Fruit fly (Drosophila melanogaster): ENCODE results near the gene CG32037.

CG32037 gene

DNA sequence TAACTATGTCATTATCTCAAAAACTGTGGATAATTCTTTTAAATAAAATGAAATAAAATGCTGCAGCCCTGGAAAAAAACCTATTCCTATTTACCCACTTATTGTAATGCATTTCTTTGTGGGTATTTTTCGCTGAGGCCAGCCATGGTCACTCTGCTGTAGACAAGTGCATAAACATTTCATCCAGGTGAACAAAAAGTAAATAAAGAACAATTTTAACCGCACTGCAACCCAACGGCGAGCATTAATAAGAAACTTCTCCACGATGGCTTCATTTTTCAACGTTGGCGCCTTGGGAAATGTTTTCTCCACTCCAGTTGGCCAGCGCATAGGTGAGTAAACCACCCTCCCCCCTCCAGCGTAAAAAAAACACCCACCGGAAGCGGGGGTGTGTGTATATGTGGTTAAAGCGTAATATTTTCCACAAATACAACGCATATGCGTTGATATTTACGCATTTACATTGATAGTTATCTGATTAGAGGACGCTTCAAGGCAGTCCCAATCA is 45.2 kb downstream of the CG32037 start, which contains the start of gene CG3529 (continued):
- no peak for TF ChIP-seq zfh1 (GFP tag; IDR thresholded peaks at IDR 0.05)
- TF ChIP-seq aop (GFP tag; IDR thresholded peaks at IDR 0.05), result no peak
- TF ChIP-seq CG12071 (GFP tag; optimal IDR thresholded peaks at IDR 0.05), result no peak
- TF ChIP-seq lola (GFP tag; optimal IDR thresholded peaks at IDR 0.05), result peak in 1 of 3 experiments; percentile 1
- TF ChIP-seq CG3163 (GFP tag; optimal IDR thresholded peaks at IDR 0.05), result no peak
- TF ChIP-seq gce (GFP tag; IDR thresholded peaks at IDR 0.05), result no peak
- no peak for TF ChIP-seq CG14965 (GFP tag; optimal IDR thresholded peaks at IDR 0.05; ENCODE audit: borderline replicate concordance)
- TF ChIP-seq CG6175 (GFP tag; IDR thresholded peaks at IDR 0.05), result no peak
- no peak for TF ChIP-seq Deaf1 (tag; optimal IDR thresholded peaks at IDR 0.05)
- no peak for TF ChIP-seq bsh (GFP tag; optimal IDR thresholded peaks at IDR 0.05)
- no peak for TF ChIP-seq cwo (GFP tag; optimal IDR thresholded peaks at IDR 0.05)
- TF ChIP-seq Mad (GFP tag; optimal IDR thresholded peaks at IDR 0.05), result peak; percentile 18
- no peak for TF ChIP-seq tna (GFP tag; IDR thresholded peaks at IDR 0.05; ENCODE audit: partially characterized antibody)
- peak; percentile 39 for TF ChIP-seq CG12391 (tag; optimal IDR thresholded peaks at IDR 0.05)
- no peak for TF ChIP-seq CG11247 (GFP tag; IDR thresholded peaks at IDR 0.05)
- peak; percentile 8 for TF ChIP-seq ems (GFP tag; optimal IDR thresholded peaks at IDR 0.05)
- peak; percentile 78 for TF ChIP-seq her (GFP tag; optimal IDR thresholded peaks at IDR 0.05)
- peak; percentile 40 for TF ChIP-seq NfI (GFP tag; optimal IDR thresholded peaks at IDR 0.05)
- TF ChIP-seq salm (tag; optimal IDR thresholded peaks at IDR 0.05), result no peak
- TF ChIP-seq CG2712 (tag; optimal IDR thresholded peaks at IDR 0.05), result peak; percentile 57
- no peak for TF ChIP-seq sens-2 (GFP tag; IDR thresholded peaks at IDR 0.05)
- peak; percentile 3 for TF ChIP-seq tin (GFP tag; optimal IDR thresholded peaks at IDR 0.05)
- no peak for TF ChIP-seq Adf1 (GFP tag; IDR thresholded peaks at IDR 0.05)
- TF ChIP-seq CG33213 (GFP tag; optimal IDR thresholded peaks at IDR 0.05), result peak; percentile 42
- no peak for TF ChIP-seq gro (GFP tag; optimal IDR thresholded peaks at IDR 0.05)
- TF ChIP-seq ind (GFP tag; optimal IDR thresholded peaks at IDR 0.05), result no peak
- TF ChIP-seq CG5245 (GFP tag; optimal IDR thresholded peaks at IDR 0.05), result no peak
- peak; percentile 37 for TF ChIP-seq Asciz (GFP tag; optimal IDR thresholded peaks at IDR 0.05)
- no peak for TF ChIP-seq CG9437 (GFP tag; optimal IDR thresholded peaks at IDR 0.05)
- TF ChIP-seq TFAM (GFP tag; optimal IDR thresholded peaks at IDR 0.05), result no peak
- peak; percentile 13 for TF ChIP-seq CG17359 (tag; optimal IDR thresholded peaks at IDR 0.05)
- no peak for TF ChIP-seq Hr78 (GFP tag; optimal IDR thresholded peaks at IDR 0.05)
- no peak for TF ChIP-seq Doc3 (GFP tag; IDR thresholded peaks at IDR 0.05; ENCODE audit: partially characterized antibody)
- peak; percentile 21 for TF ChIP-seq CG12104 (GFP tag; optimal IDR thresholded peaks at IDR 0.05)
- no peak for TF ChIP-seq hth (optimal IDR thresholded peaks at IDR 0.05)
- TF ChIP-seq sug (tag; optimal IDR thresholded peaks at IDR 0.05), result peak; percentile 34
- no peak for TF ChIP-seq CG16813 (GFP tag; IDR thresholded peaks at IDR 0.05; ENCODE audit: partially characterized antibody)
- no peak for TF ChIP-seq CG14014 (GFP tag; IDR thresholded peaks at IDR 0.05)
- no peak for TF ChIP-seq ab (GFP tag; optimal IDR thresholded peaks at IDR 0.05)
- no peak for TF ChIP-seq fd102C (GFP tag; optimal IDR thresholded peaks at IDR 0.05)
- peak; percentile 45 for TF ChIP-seq CG5180 (GFP tag; optimal IDR thresholded peaks at IDR 0.05)
- TF ChIP-seq klu (GFP tag; IDR thresholded peaks at IDR 0.05), result peak; percentile 72
- 0 out of 2 replicates have a peak, but pooled peaks have one; percentile 8 for TF ChIP-seq ranshi (GFP tag; IDR thresholded peaks at IDR 0.05)
- TF ChIP-seq H15 (GFP tag; IDR thresholded peaks at IDR 0.05), result no peak
- no peak for TF ChIP-seq CG10959 (GFP tag; IDR thresholded peaks at IDR 0.05)
- TF ChIP-seq GATAe (GFP tag; conservative IDR thresholded peaks at IDR 0.05), result no peak
- no peak for TF ChIP-seq al (GFP tag; IDR thresholded peaks at IDR 0.05)
- peak; percentile 35 for TF ChIP-seq CG2120 (GFP tag; optimal IDR thresholded peaks at IDR 0.05)
- no peak for TF ChIP-seq Optix (GFP tag; IDR thresholded peaks at IDR 0.05)
- TF ChIP-seq CG7963 (GFP tag; IDR thresholded peaks at IDR 0.05; ENCODE audit: partially characterized antibody), result no peak
- TF ChIP-seq CG4730 (GFP tag; IDR thresholded peaks at IDR 0.05), result no peak

All from whole organism, embryonic.